Fruit fly (Drosophila melanogaster) ovary, adult (tissue): ENCODE measurements around the gene CG14309.

Source experiments
- CG17801 ChIP-seq: fragments of 200-800 bp; optimal IDR thresholded peaks from 2 replicates; lab custom pipeline; 2019; ENCODE audit warnings: missing biosample characterization, mild to moderate bottlenecking, missing genetic modification characterization, moderate library complexity; ENCODE audit not compliant: partially characterized antibody

The CG14309 gene

dm6 chr3R:18394876-18395275, 10.0 kb upstream of the CG14309 start:
- no peak for TF ChIP-seq CG17801

DNA sequence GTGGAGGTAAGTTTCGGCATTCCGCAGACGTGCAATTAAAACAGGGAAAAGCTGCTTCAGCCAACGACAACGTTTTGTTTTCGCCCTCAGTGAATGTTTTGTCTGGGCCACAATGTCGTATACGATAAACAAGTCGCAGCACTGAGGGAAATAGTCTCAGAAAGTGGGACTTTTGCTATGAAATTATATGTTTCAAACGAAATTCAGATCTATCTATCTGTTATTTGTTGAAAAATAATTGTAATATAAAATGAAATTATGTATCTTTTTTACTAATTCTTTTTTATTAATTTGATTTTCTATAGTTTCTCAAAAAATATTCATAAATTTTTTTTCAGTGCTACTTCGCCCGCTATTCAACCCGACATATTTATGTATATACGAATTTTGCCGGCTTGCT, 8.6 kb upstream of the CG14309 start:
- no peak for TF ChIP-seq CG17801

- TF ChIP-seq CG17801, result no peak
These were observed 4.9 kb upstream of the CG14309 start, which contains the start of gene Vha100-4 for dm6 chr3R:18389790-18390189. Gene Vha100-4, minus strand, starts transcription at chr3R:18389805.

DNA sequence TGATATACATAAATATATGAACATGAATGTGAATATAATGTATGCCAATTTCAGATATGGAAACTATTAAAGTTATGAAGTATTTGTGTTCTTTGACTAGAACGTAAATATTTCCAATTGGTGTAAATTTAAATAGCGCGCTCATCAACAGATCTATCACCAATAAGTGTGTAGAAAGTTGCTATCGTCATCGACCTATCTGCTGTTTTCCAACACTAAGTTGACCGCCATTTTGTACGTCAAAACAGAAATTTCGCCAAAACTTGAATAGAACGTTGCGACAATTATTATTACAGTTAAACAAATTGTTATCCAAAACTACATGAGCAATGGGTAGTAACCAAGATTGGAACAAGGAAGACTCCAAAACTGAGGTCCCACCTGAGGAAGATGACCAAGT, 721 bp upstream of the CG14309 start, which contains the start of gene cona:
cona (plus strand) TSS at position 236 of the 400 bp plus-strand sequence.
- TF ChIP-seq CG17801, result no peak

dm6 chr3R:18381014-18381512, 3.8 kb downstream of the CG14309 start, which contains the start of gene CG7675:
Gene CG7675, minus strand, starts transcription at chr3R:18381178.
- TF ChIP-seq CG17801, result no peak

DNA sequence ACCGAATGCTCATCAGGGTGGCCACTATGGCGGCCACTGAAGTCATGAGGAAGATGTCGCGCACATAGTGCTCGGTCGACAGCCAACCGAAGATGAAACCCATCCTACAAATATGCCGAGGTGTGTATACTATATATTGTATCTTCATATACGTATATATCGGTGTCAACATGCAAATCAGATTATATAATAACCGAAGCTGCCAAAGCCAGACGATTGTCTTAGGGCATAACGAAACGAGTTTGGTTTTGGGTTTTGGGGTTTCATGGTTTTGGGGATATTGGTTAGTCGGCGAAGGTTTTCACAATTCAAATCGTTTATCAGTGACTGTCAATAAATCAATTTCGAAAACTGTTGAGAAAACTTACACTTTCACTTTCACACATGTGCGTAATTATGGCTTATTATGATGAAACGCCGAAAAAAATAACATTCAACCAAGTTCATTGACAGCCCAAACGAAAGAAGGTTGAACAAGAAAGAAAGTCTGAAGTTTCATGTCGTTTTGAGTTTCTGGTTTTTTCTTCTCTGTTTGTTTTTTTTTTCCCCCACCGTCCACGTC, 4.5 kb downstream of the CG14309 start:
- TF ChIP-seq CG17801, result no peak

- no peak for TF ChIP-seq CG17801
These were observed 12.1 kb downstream of the CG14309 start, which contains the start of gene gl for dm6 chr3R:18372688-18373304. Gene gl, minus strand, starts transcription at chr3R:18372738.

DNA sequence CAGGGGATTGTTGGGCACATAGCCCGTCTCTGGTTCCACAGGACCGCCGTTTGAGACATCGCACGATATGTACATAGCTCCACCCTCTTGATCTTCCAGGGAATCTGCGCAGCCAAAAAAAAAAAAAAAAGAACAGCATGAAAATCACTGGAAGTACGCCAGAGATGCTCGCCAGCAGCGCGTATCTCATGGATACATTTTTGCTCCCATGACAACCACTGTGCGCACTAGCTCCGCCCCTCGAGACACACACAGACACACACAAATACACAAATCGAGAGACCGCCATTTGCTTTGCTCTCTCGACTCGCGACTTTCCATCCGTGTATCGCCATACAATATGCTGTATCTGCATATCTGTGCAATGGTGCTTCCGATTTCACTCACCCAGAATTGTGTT, 13.5 kb downstream of the CG14309 start:
- TF ChIP-seq CG17801, result no peak

DNA sequence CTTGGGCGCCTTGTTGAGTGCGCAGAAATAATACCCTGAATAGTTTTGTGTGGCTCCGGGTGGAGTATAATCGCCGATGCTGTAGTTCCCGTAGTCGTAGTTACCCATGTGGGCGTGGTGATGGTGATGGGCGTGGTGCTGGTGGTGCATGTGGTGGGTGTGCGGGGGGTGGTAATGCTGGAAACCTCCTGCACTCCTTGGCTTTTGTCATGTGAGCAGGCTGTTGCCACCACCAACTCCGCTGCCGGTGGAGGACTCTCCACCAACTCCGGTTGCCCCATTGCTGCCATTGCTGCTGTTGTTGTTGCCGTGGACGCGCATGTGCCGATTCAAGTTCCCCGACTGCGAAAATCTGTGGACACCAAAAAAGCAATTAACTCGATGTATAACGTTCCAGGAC, 16.3 kb downstream of the CG14309 start:
- no peak for TF ChIP-seq CG17801

DNA sequence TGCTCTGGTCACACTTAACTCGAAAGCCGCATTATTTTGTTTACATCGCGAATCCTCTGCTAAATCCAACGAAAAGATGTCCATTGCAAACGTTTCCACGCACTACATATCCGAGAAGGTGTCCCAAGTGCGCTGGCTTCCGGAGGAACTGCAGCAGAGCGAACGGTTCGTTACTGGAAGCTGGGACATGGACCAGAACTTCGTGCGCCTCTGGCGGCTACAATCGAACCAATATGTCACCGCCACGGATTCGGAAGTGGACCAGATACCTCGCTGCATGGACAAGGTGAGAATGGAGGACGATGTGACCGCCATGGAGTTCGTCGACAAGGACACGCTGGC, 18.3 kb downstream of the CG14309 start:
- TF ChIP-seq CG17801, result no peak

dm6 chr3R:18365978-18366643, 18.8 kb downstream of the CG14309 start, which contains the start of the genes WRNexo and Nup43:
Gene WRNexo, minus strand, starts transcription at chr3R:18366162.
Gene Nup43, plus strand, starts transcription at chr3R:18366638.
- no peak for TF ChIP-seq CG17801

DNA sequence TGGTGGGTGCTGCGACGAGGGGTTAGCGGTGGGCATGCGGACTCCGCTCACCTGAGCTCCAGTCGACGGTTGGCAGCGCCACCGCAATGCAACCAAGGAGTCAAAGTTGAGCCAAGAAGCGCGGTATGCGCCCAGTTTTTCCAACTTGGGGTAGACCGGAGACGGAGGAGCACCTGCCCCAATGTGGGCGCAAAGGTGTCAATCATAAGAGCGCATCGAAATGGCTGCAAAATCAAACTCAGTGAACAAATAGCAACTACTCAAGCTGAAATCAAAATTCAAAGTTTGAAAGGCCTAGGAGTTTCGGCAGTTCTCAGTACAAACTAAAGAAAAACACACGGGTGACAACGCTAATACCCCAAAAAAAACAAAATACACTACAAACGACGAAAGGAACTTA, 23.2 kb downstream of the CG14309 start, which contains the start of gene hmw:
hmw (plus strand) TSS at position 301 of the 400 bp plus-strand sequence.
- TF ChIP-seq CG17801, result no peak

- TF ChIP-seq CG17801, result no peak
These were observed 24.1 kb downstream of the CG14309 start, which contains the start of gene CG15803 for dm6 chr3R:18360630-18361260. Gene CG15803, minus strand, starts transcription at chr3R:18360728.

DNA sequence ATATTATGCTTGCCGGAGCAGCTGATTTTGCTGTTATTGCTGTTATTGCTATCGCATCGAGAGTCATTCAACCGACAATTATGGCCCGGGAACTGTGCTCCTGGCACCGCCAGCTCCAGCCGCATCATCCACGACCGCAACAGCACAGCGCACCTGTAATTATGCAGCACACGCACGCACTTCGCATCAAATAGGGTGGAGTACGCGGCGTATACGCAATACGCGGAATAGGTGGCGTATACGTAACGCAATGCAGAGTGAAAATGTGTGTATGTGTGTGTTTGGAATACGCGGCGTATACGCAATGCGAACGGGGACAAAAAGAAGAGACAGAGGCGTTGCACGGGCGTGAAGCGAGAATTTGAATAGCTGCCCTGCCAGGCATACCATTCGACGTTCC, 29.1 kb downstream of the CG14309 start:
- TF ChIP-seq CG17801, result no peak

- TF ChIP-seq CG17801, result no peak
These were observed 46.4 kb downstream of the CG14309 start for dm6 chr3R:18338493-18338892.
